Fruit fly (Drosophila melanogaster) whole organism, prepupa: ENCODE results near the gene CG18558.

ENCODE experiments used
- CG31627 ChIP-seq: fragments of 200-800 bp; sonication (Bioruptor generic); optimal IDR thresholded peaks from 3 replicates; lab custom pipeline; 2016; ENCODE audit warnings: missing biosample characterization, missing genetic modification characterization
- fkh ChIP-seq: fragments of 200-800 bp; sonication (Bioruptor generic); optimal IDR thresholded peaks from 3 replicates; lab custom pipeline; 2017; ENCODE audit warnings: missing biosample characterization, mild to moderate bottlenecking, missing genetic modification characterization, moderate library complexity

DNA sequence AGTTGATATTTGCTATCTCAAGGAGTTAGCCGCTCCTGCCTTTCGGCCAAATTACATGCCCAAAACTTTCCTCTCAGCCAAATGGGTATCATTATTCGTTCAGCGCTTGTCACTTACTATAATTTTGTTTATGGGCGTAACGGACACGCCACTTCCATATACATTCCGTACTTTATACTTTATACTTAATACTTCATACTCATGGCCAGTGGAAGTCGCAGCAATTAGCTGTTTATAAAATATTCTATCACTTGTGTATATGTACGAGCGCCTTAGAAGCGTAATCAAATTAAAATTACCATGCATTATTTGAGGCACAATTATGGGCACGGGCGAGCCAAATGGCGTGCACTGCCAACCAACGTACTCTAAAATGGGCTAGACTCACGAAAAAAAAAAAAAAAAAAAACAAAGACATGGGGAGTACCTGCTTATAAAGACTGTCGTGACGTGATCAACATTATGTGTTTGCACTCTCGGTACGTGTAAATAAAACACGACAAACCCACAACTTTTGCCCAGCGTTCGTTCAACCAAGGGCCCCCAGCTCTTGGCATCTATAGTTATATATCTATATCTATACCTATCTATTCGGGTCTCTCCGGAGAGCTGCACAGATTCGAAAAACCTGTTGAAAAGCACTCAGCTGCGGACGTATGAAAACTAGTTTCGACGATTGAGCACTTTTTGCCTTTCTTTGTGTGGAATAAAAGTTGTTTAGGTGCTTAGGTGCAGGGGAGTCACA lies 17.0 kb upstream of the CG18558 start:
- peak; percentile 89 for TF ChIP-seq fkh
- TF ChIP-seq CG31627 (GFP tag; lab: Kevin White, UChicago) = no peak
